Worm (Caenorhabditis elegans) whole organism, mixed stage, embryonic: Measurements from ENCODE around the gene scc-3.

ENCODE experiments used
- M03D4.4 ChIP-seq: sonication (generic microtip); optimal IDR thresholded peaks from 2 replicates; lab custom pipeline; 2017; ENCODE audit warnings: mild to moderate bottlenecking, missing genetic modification characterization, missing compliant biosample characterization
- bed-3 ChIP-seq: fragments of 200-800 bp; sonication (Bioruptor generic); optimal IDR thresholded peaks from 3 replicates; lab custom pipeline; 2018; ENCODE audit warnings: mild to moderate bottlenecking, missing genetic modification characterization, moderate library complexity, missing compliant biosample characterization
- blmp-1 ChIP-seq: fragments of 150-350 bp; optimal IDR thresholded peaks from 2 replicates; lab custom pipeline; 2014; ENCODE audit warnings: missing biosample characterization, missing genetic modification characterization
- ceh-43 ChIP-seq: fragments of 200-800 bp; sonication (Bioruptor generic); optimal IDR thresholded peaks from 2 replicates; lab custom pipeline; 2018; ENCODE audit warnings: mild to moderate bottlenecking, missing genetic modification characterization, moderate library complexity, missing compliant biosample characterization
- ceh-83 ChIP-seq: fragments of 200-800 bp; sonication (Bioruptor generic); optimal IDR thresholded peaks from 2 replicates; lab custom pipeline; 2018; ENCODE audit warnings: mild to moderate bottlenecking, missing genetic modification characterization, missing compliant biosample characterization
- ces-1 ChIP-seq: fragments of 150-350 bp; optimal IDR thresholded peaks from 2 replicates; lab custom pipeline; 2014; ENCODE audit warnings: missing biosample characterization, missing genetic modification reagents, missing genetic modification characterization
- cnd-1 ChIP-seq: fragments of 200-800 bp; sonication (Bioruptor generic); optimal IDR thresholded peaks from 2 replicates; lab custom pipeline; 2018; ENCODE audit warnings: mild to moderate bottlenecking, missing genetic modification characterization, missing compliant biosample characterization
- drap-1 ChIP-seq: fragments of 200-800 bp; sonication (Bioruptor generic); optimal IDR thresholded peaks from 3 replicates; lab custom pipeline; 2018; ENCODE audit warnings: mild to moderate bottlenecking, missing genetic modification characterization, missing compliant biosample characterization
- elt-3 ChIP-seq: fragments of 150-350 bp; optimal IDR thresholded peaks from 2 replicates; lab custom pipeline; 2014; ENCODE audit warnings: missing biosample characterization, missing genetic modification characterization
- flh-1 ChIP-seq: fragments of 200-800 bp; sonication (Bioruptor generic); optimal IDR thresholded peaks from 2 replicates; lab custom pipeline; 2018; ENCODE audit warnings: mild to moderate bottlenecking, missing genetic modification characterization, moderate library complexity, missing compliant biosample characterization
- ham-2 ChIP-seq: fragments of 200-800 bp; sonication (Bioruptor generic); optimal IDR thresholded peaks from 2 replicates; lab custom pipeline; 2018; ENCODE audit warnings: mild to moderate bottlenecking, missing genetic modification characterization, missing compliant biosample characterization
- hlh-1 ChIP-seq: fragments of 150-350 bp; optimal IDR thresholded peaks from 2 replicates; lab custom pipeline; 2014; ENCODE audit warnings: missing biosample characterization, missing genetic modification reagents, missing genetic modification characterization
- lin-13 ChIP-seq: fragments of 150-350 bp; optimal IDR thresholded peaks from 2 replicates; lab custom pipeline; 2014; ENCODE audit warnings: missing biosample characterization, missing genetic modification characterization
- lin-32 ChIP-seq: fragments of 200-800 bp; sonication (Bioruptor generic); optimal IDR thresholded peaks from 2 replicates; lab custom pipeline; 2018; ENCODE audit warnings: mild to moderate bottlenecking, missing genetic modification characterization, missing compliant biosample characterization
- lsy-2 ChIP-seq: fragments of 150-350 bp; optimal IDR thresholded peaks from 2 replicates; lab custom pipeline; 2014; ENCODE audit warnings: missing biosample characterization, missing genetic modification characterization
- mab-5 ChIP-seq: fragments of 150-350 bp; optimal IDR thresholded peaks from 2 replicates; lab custom pipeline; 2014; ENCODE audit warnings: missing biosample characterization, missing genetic modification characterization
- mep-1 ChIP-seq: fragments of 150-350 bp; optimal IDR thresholded peaks from 2 replicates; lab custom pipeline; 2017; ENCODE audit warnings: missing biosample characterization, missing genetic modification reagents, missing genetic modification characterization, inconsistent platforms
- mls-2 ChIP-seq: sonication (generic microtip); optimal IDR thresholded peaks from 2 replicates; lab custom pipeline; 2016; ENCODE audit warnings: mild to moderate bottlenecking, missing genetic modification characterization, moderate library complexity, missing compliant biosample characterization
- nhr-12 ChIP-seq: fragments of 150-350 bp; optimal IDR thresholded peaks from 2 replicates; lab custom pipeline; 2014; ENCODE audit warnings: missing biosample characterization, missing genetic modification characterization
- nhr-2 ChIP-seq: fragments of 150-350 bp; optimal IDR thresholded peaks from 2 replicates; lab custom pipeline; 2014; ENCODE audit warnings: missing biosample characterization, missing genetic modification characterization
- nhr-237 ChIP-seq: fragments of 150-350 bp; optimal IDR thresholded peaks from 2 replicates; lab custom pipeline; 2014; ENCODE audit warnings: missing biosample characterization, missing genetic modification characterization
- nhr-28 ChIP-seq: fragments of 150-350 bp; optimal IDR thresholded peaks from 2 replicates; lab custom pipeline; 2014; ENCODE audit warnings: missing biosample characterization, missing genetic modification characterization
- nhr-76 ChIP-seq: sonication (generic microtip); optimal IDR thresholded peaks from 2 replicates; lab custom pipeline; 2017; ENCODE audit warnings: missing biosample characterization, missing genetic modification characterization
- pha-4 ChIP-seq: fragments of 150-350 bp; optimal IDR thresholded peaks from 2 replicates; lab custom pipeline; 2018; ENCODE audit warnings: missing biosample characterization, missing genetic modification reagents, missing genetic modification characterization
- sem-2 ChIP-seq: fragments of 200-800 bp; sonication (Bioruptor generic); optimal IDR thresholded peaks from 2 replicates; lab custom pipeline; 2018; ENCODE audit warnings: mild to moderate bottlenecking, missing genetic modification characterization, missing compliant biosample characterization
- sptf-1 ChIP-seq: sonication (generic microtip); optimal IDR thresholded peaks from 2 replicates; lab custom pipeline; 2017; ENCODE audit warnings: mild to moderate bottlenecking, missing genetic modification characterization, moderate library complexity, missing compliant biosample characterization
- tbx-8 ChIP-seq: fragments of 200-800 bp; sonication (Bioruptor generic); optimal IDR thresholded peaks from 2 replicates; lab custom pipeline; 2018; ENCODE audit warnings: mild to moderate bottlenecking, missing genetic modification characterization, moderate library complexity, missing compliant biosample characterization
- unc-120 ChIP-seq: sonication (generic microtip); optimal IDR thresholded peaks from 2 replicates; lab custom pipeline; 2017; ENCODE audit warnings: missing genetic modification characterization, missing compliant biosample characterization; ENCODE audit not compliant: poor library complexity, severe bottlenecking
- unc-39 ChIP-seq: fragments of 150-350 bp; optimal IDR thresholded peaks from 2 replicates; lab custom pipeline; 2014; ENCODE audit warnings: missing biosample characterization, missing genetic modification characterization
- unc-62 ChIP-seq: fragments of 150-350 bp; optimal IDR thresholded peaks from 2 replicates; lab custom pipeline; 2014; ENCODE audit warnings: missing biosample characterization, missing genetic modification reagents, missing genetic modification characterization
- zip-8 ChIP-seq: fragments of 150-350 bp; optimal IDR thresholded peaks from 2 replicates; lab custom pipeline; 2014; ENCODE audit warnings: missing biosample characterization, missing genetic modification characterization
- ztf-11 ChIP-seq: fragments of 150-350 bp; optimal IDR thresholded peaks from 2 replicates; lab custom pipeline; 2014; ENCODE audit warnings: missing biosample characterization, missing genetic modification characterization

scc-3 gene

DNA sequence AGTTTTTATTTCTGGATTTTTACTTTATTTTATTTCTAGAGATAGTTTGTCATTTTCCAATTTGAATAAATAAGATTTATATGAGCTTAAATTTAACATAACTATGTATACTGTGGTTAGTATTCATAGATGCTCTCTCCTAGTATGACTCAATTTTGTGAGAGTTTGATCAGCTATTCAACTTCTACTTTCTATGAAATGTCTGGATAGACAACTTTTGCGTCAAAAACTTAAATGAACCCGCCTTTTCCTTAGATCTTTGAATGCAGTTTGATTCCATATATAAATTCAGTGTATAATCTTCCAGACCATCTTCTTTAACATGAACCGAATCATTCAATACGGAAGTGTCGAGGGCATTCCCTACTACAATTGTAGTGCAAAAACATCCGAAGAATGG is 5.2 kb downstream of the scc-3 start, which contains the start of gene srt-43:
Gene srt-43, plus strand, starts transcription at position 301 of the 400 bp plus-strand sequence.
- no peak for TF ChIP-seq sptf-1 (tag; lab: Kevin White, UChicago)

- no peak for TF ChIP-seq mab-5
- no peak for TF ChIP-seq unc-39 (tag; lab: Kevin White, UChicago)
- TF ChIP-seq bed-3 (GFP tag; lab: Kevin White, UChicago) = no peak
- no peak for TF ChIP-seq tbx-8 (GFP tag; lab: Kevin White, UChicago)
- TF ChIP-seq nhr-237 (tag; lab: Kevin White, UChicago) = no peak
- TF ChIP-seq ztf-11 (tag; lab: Kevin White, UChicago) = no peak
These were observed 9.5 kb downstream of the scc-3 start, which contains the start of gene ZC455.1 for ce11 chrV:12773222-12773621. Gene ZC455.1, plus strand, starts transcription at chrV:12773522.

- TF ChIP-seq mep-1 (tag; lab: Kevin White, UChicago) (no peak), ceh-83 (no peak), flh-1 (GFP tag; lab: Kevin White, UChicago) (no peak), cnd-1 (tag; lab: Kevin White, UChicago) (no peak), elt-3 (tag; lab: Kevin White, UChicago) (no peak), tbx-8 (GFP tag; lab: Kevin White, UChicago) (no peak), zip-8 (tag; lab: Kevin White, UChicago) (no peak), ztf-11 (tag; lab: Kevin White, UChicago) (no peak), nhr-76 (no peak), sem-2 (GFP tag; lab: Kevin White, UChicago) (no peak), unc-62 (no peak)
These were observed 10.1 kb downstream of the scc-3 start for ce11 chrV:12773852-12774251.

ce11 chrV:12780248-12780647 is 16.5 kb downstream of the scc-3 start:
- TF ChIP-seq mls-2 (tag; lab: Kevin White, UChicago) (peak; percentile 98), cnd-1 (tag; lab: Kevin White, UChicago) (peak; percentile 93), lin-13 (peak; percentile 24), nhr-237 (tag; lab: Kevin White, UChicago) (no peak), sptf-1 (tag; lab: Kevin White, UChicago) (peak; percentile 97), M03D4.4 (tag; lab: Kevin White, UChicago) (peak; percentile 94), tbx-8 (GFP tag; lab: Kevin White, UChicago) (peak; percentile 75), flh-1 (GFP tag; lab: Kevin White, UChicago) (peak; percentile 84), zip-8 (tag; lab: Kevin White, UChicago) (no peak), blmp-1 (tag; lab: Kevin White, UChicago) (no peak), nhr-28 (peak; percentile 66), ham-2 (GFP tag; lab: Kevin White, UChicago) (peak; percentile 78), ztf-11 (tag; lab: Kevin White, UChicago) (peak; percentile 59), ceh-43 (peak; percentile 88), mep-1 (tag; lab: Kevin White, UChicago) (peak; percentile 76), hlh-1 (tag; lab: Kevin White, UChicago) (no peak), unc-39 (tag; lab: Kevin White, UChicago) (no peak), pha-4 (tag; lab: Kevin White, UChicago) (peak; percentile 62), unc-120 (tag; lab: Kevin White, UChicago) (peak; percentile 93), sem-2 (GFP tag; lab: Kevin White, UChicago) (peak; percentile 90), bed-3 (GFP tag; lab: Kevin White, UChicago) (peak; percentile 86), elt-3 (tag; lab: Kevin White, UChicago) (peak; percentile 8), nhr-2 (tag; lab: Kevin White, UChicago) (no peak), ces-1 (no peak), lsy-2 (tag; lab: Kevin White, UChicago) (peak; percentile 55), lin-32 (GFP tag; lab: Kevin White, UChicago) (peak; percentile 92), unc-62 (peak; percentile 26), drap-1 (GFP tag; lab: Kevin White, UChicago) (peak; percentile 96), ceh-83 (peak; percentile 95)

ce11 chrV:12784861-12785260 is 21.1 kb downstream of the scc-3 start, which contains the start of gene sre-20:
Gene sre-20, minus strand, starts transcription at chrV:12784961.
- TF ChIP-seq zip-8 (tag; lab: Kevin White, UChicago) = no peak
- no peak for TF ChIP-seq mab-5
- TF ChIP-seq ceh-43 = no peak
- no peak for TF ChIP-seq mls-2 (tag; lab: Kevin White, UChicago)
- no peak for TF ChIP-seq unc-62
- no peak for TF ChIP-seq lin-13
- no peak for TF ChIP-seq sem-2 (GFP tag; lab: Kevin White, UChicago)
- TF ChIP-seq drap-1 (GFP tag; lab: Kevin White, UChicago) = no peak
- TF ChIP-seq bed-3 (GFP tag; lab: Kevin White, UChicago) = no peak
- no peak for TF ChIP-seq nhr-12 (tag; lab: Kevin White, UChicago)
- TF ChIP-seq nhr-237 (tag; lab: Kevin White, UChicago) = no peak
- no peak for TF ChIP-seq lsy-2 (tag; lab: Kevin White, UChicago)
- TF ChIP-seq flh-1 (GFP tag; lab: Kevin White, UChicago) = no peak
- TF ChIP-seq unc-39 (tag; lab: Kevin White, UChicago) = no peak
